Fruit fly (Drosophila melanogaster) whole organism, embryonic: ENCODE data around the gene AstA-R1.

Experiments
- Abd-B ChIP-seq: fragments of 200-800 bp; sonication (Bioruptor generic); optimal IDR thresholded peaks from 2 replicates; lab custom pipeline; 2018; ENCODE audit warnings: missing biosample characterization, mild to moderate bottlenecking, missing genetic modification characterization, moderate library complexity
- Antp ChIP-seq: fragments of 200-800 bp; sonication (Bioruptor generic); optimal IDR thresholded peaks from 3 replicates; lab custom pipeline; 2016; ENCODE audit warnings: missing biosample characterization, missing genetic modification characterization
- CG11695 ChIP-seq: fragments of 200-800 bp; sonication (Bioruptor generic); IDR thresholded peaks from 3 replicates; pipeline ENCODE4 v1.3.6; 2022; ENCODE audit warnings: missing biosample characterization, missing genetic modification characterization
- CG12104 ChIP-seq: fragments of 200-800 bp; sonication (Bioruptor generic); optimal IDR thresholded peaks from 3 replicates; lab custom pipeline; 2016; ENCODE audit warnings: missing biosample characterization, missing genetic modification characterization
- CG12391 ChIP-seq: fragments of 200-800 bp; sonication (Bioruptor generic); optimal IDR thresholded peaks from 3 replicates; lab custom pipeline; 2018; ENCODE audit warnings: missing biosample characterization, mild to moderate bottlenecking, missing genetic modification characterization, moderate library complexity
- CG14441 ChIP-seq: fragments of 200-800 bp; sonication (Bioruptor generic); IDR thresholded peaks from 2 replicates; pipeline ENCODE4 v1.3.6; 2022; ENCODE audit warnings: missing biosample characterization, missing genetic modification characterization
- CG14710 ChIP-seq: fragments of 200-800 bp; sonication (Bioruptor generic); optimal IDR thresholded peaks from 3 replicates; lab custom pipeline; 2019; ENCODE audit warnings: missing biosample characterization, mild to moderate bottlenecking, missing genetic modification characterization, moderate library complexity
- CG16813 ChIP-seq: fragments of 200-800 bp; sonication (Bioruptor generic); IDR thresholded peaks from 3 replicates; pipeline ENCODE4 v1.3.6; 2022; ENCODE audit warnings: missing biosample characterization, missing genetic modification characterization; ENCODE audit not compliant: partially characterized antibody
- CG16815 ChIP-seq: fragments of 200-800 bp; sonication (Bioruptor generic); optimal IDR thresholded peaks from 3 replicates; lab custom pipeline; 2017; ENCODE audit warnings: missing biosample characterization, mild to moderate bottlenecking, missing genetic modification characterization
- CG16863 ChIP-seq: fragments of 200-800 bp; sonication (Bioruptor generic); optimal IDR thresholded peaks from 3 replicates; lab custom pipeline; 2016; ENCODE audit warnings: missing biosample characterization, missing genetic modification characterization
- CG18599 ChIP-seq: fragments of 200-800 bp; sonication (Bioruptor generic); optimal IDR thresholded peaks from 3 replicates; lab custom pipeline; 2017; ENCODE audit warnings: missing biosample characterization, missing genetic modification characterization, mild to moderate bottlenecking, moderate library complexity, missing genetic modification reagents
- CG2875 ChIP-seq: fragments of 200-800 bp; sonication (Bioruptor generic); optimal IDR thresholded peaks from 2 replicates; lab custom pipeline; 2017; ENCODE audit warnings: missing biosample characterization, mild to moderate bottlenecking, missing genetic modification characterization, missing genetic modification reagents
- CG30403 ChIP-seq: fragments of 200-800 bp; sonication (Bioruptor generic); optimal IDR thresholded peaks from 3 replicates; lab custom pipeline; 2016; ENCODE audit warnings: missing biosample characterization, missing genetic modification characterization
- CG31388 ChIP-seq: fragments of 200-800 bp; sonication (Bioruptor generic); optimal IDR thresholded peaks from 2 replicates; lab custom pipeline; 2016; ENCODE audit warnings: missing biosample characterization, missing genetic modification characterization
- CG4730 ChIP-seq: fragments of 200-800 bp; sonication (Bioruptor generic); IDR thresholded peaks from 2 replicates; pipeline ENCODE4 v1.3.6; 2022; ENCODE audit warnings: missing biosample characterization, missing genetic modification characterization
- CG8388 ChIP-seq: fragments of 200-800 bp; sonication (Bioruptor generic); optimal IDR thresholded peaks from 2 replicates; lab custom pipeline; 2019; ENCODE audit warnings: missing biosample characterization, mild to moderate bottlenecking, missing genetic modification characterization, moderate library complexity
- D19B ChIP-seq: fragments of 200-800 bp; sonication (Bioruptor generic); optimal IDR thresholded peaks from 2 replicates; lab custom pipeline; 2017; ENCODE audit warnings: missing biosample characterization, mild to moderate bottlenecking, missing genetic modification characterization
- Dip3 ChIP-seq: fragments of 200-800 bp; sonication (Bioruptor generic); optimal IDR thresholded peaks from 3 replicates; lab custom pipeline; 2016; ENCODE audit warnings: missing biosample characterization, missing genetic modification characterization
- Doc3 ChIP-seq: fragments of 200-800 bp; sonication (Bioruptor generic); IDR thresholded peaks from 3 replicates; pipeline ENCODE4 v1.3.6; 2022; ENCODE audit warnings: missing biosample characterization, missing genetic modification characterization; ENCODE audit not compliant: partially characterized antibody
- Dp ChIP-seq: fragments of 200-800 bp; sonication (Bioruptor generic); optimal IDR thresholded peaks from 2 replicates; lab custom pipeline; 2018; ENCODE audit warnings: missing biosample characterization, mild to moderate bottlenecking, missing genetic modification characterization, moderate library complexity
- E2f1 ChIP-seq: fragments of 200-800 bp; sonication (Bioruptor generic); IDR thresholded peaks from 2 replicates; pipeline ENCODE4 v1.3.6; 2022; ENCODE audit warnings: missing biosample characterization, missing genetic modification characterization
- ERR ChIP-seq: fragments of 200-800 bp; sonication (Bioruptor generic); optimal IDR thresholded peaks from 2 replicates; lab custom pipeline; 2016; ENCODE audit warnings: missing biosample characterization, missing genetic modification characterization
- Ets65A ChIP-seq: fragments of 200-800 bp; sonication (Bioruptor generic); peaks from one replicate; lab custom pipeline; 2016; ENCODE audit warnings: missing biosample characterization, missing genetic modification characterization
- Fer3 ChIP-seq: fragments of 200-800 bp; sonication (Bioruptor generic); optimal IDR thresholded peaks from 2 replicates; lab custom pipeline; 2018; ENCODE audit warnings: missing biosample characterization, mild to moderate bottlenecking, missing genetic modification characterization, moderate library complexity
- HLH3B ChIP-seq: fragments of 200-800 bp; sonication (Bioruptor generic); IDR thresholded peaks from 2 replicates; pipeline ENCODE4 v1.3.6; 2022; ENCODE audit warnings: missing biosample characterization, missing genetic modification characterization
- HmgZ ChIP-seq: fragments of 200-800 bp; sonication (Bioruptor generic); optimal IDR thresholded peaks from 2 replicates; lab custom pipeline; 2018; ENCODE audit warnings: missing biosample characterization, mild to moderate bottlenecking, missing genetic modification characterization
- Hmx ChIP-seq: fragments of 200-800 bp; sonication (Bioruptor generic); optimal IDR thresholded peaks from 2 replicates; lab custom pipeline; 2016; ENCODE audit warnings: missing biosample characterization, missing genetic modification characterization
- Myb ChIP-seq: fragments of 200-800 bp; sonication (Bioruptor generic); optimal IDR thresholded peaks from 2 replicates; lab custom pipeline; 2016; ENCODE audit warnings: missing biosample characterization, missing genetic modification characterization
- NFAT ChIP-seq: fragments of 200-800 bp; sonication (Bioruptor generic); IDR thresholded peaks from 2 replicates; pipeline ENCODE4 v1.3.6; 2022; ENCODE audit warnings: missing biosample characterization, missing genetic modification characterization
- Oli ChIP-seq: fragments of 200-800 bp; sonication (Bioruptor generic); optimal IDR thresholded peaks from 2 replicates; lab custom pipeline; 2018; ENCODE audit warnings: missing biosample characterization, mild to moderate bottlenecking, missing genetic modification characterization, moderate library complexity
- Sry-β ChIP-seq: fragments of 200-800 bp; sonication (Bioruptor generic); optimal IDR thresholded peaks from 2 replicates; lab custom pipeline; 2018; ENCODE audit warnings: missing biosample characterization, mild to moderate bottlenecking, missing genetic modification characterization, moderate library complexity
- bab2 ChIP-seq: fragments of 200-800 bp; sonication (Bioruptor generic); optimal IDR thresholded peaks from 2 replicates; lab custom pipeline; 2016; ENCODE audit warnings: missing biosample characterization, missing genetic modification characterization
- chn ChIP-seq: fragments of 200-800 bp; sonication (Bioruptor generic); optimal IDR thresholded peaks from 2 replicates; lab custom pipeline; 2016; ENCODE audit warnings: missing biosample characterization, missing genetic modification characterization
- dmrt11E ChIP-seq: fragments of 200-800 bp; sonication (Bioruptor generic); optimal IDR thresholded peaks from 3 replicates; lab custom pipeline; 2018; ENCODE audit warnings: missing biosample characterization, mild to moderate bottlenecking, missing genetic modification characterization, moderate library complexity
- dysf ChIP-seq: fragments of 200-800 bp; sonication (Bioruptor generic); IDR thresholded peaks from 3 replicates; pipeline ENCODE4 v1.3.6; 2022; ENCODE audit warnings: missing biosample characterization, missing genetic modification characterization
- eve ChIP-seq, 2 experiments: fragments of >200 bp; optimal IDR thresholded peaks; 2 replicates each; lab custom pipeline; 2017; ENCODE audit warnings: missing biosample characterization in 2 of 2, missing genetic modification characterization in 2 of 2
- gem ChIP-seq: fragments of 200-800 bp; sonication (Bioruptor generic); optimal IDR thresholded peaks from 2 replicates; lab custom pipeline; 2019; ENCODE audit warnings: missing biosample characterization, mild to moderate bottlenecking, missing genetic modification characterization, moderate library complexity
- gfzf ChIP-seq: fragments of 200-800 bp; sonication (Bioruptor generic); optimal IDR thresholded peaks from 2 replicates; lab custom pipeline; 2016; ENCODE audit warnings: missing biosample characterization, mild to moderate bottlenecking, missing genetic modification characterization, moderate library complexity
- grau ChIP-seq: fragments of 200-800 bp; optimal IDR thresholded peaks from 3 replicates; lab custom pipeline; 2019; ENCODE audit warnings: missing biosample characterization, mild to moderate bottlenecking, missing genetic modification characterization, moderate library complexity
- ham ChIP-seq: fragments of 200-800 bp; sonication (Bioruptor generic); IDR thresholded peaks from 2 replicates; pipeline ENCODE4 v1.3.6; 2022; ENCODE audit warnings: missing biosample characterization, missing genetic modification characterization
- hkb ChIP-seq, 2 experiments: fragments of 200-800 bp in 1 of 2; fragments of >200 bp in 1 of 2; sonication (Bioruptor generic) in 1 of 2; IDR thresholded peaks in 1 of 2; optimal IDR thresholded peaks in 1 of 2; 2 replicates each; pipeline versions ENCODE4 v1.3.6 to Lab custom; 2017 to 2022; ENCODE audit warnings: missing biosample characterization in 1 of 2, missing genetic modification characterization in 1 of 2
- nmo ChIP-seq: fragments of 200-800 bp; sonication (Bioruptor generic); optimal IDR thresholded peaks from 2 replicates; lab custom pipeline; 2018; ENCODE audit warnings: missing biosample characterization, mild to moderate bottlenecking, missing genetic modification characterization, moderate library complexity
- pnt ChIP-seq: fragments of 200-800 bp; sonication (Bioruptor generic); optimal IDR thresholded peaks from 3 replicates; lab custom pipeline; 2016; ENCODE audit warnings: missing biosample characterization, missing genetic modification characterization
- prd ChIP-seq, 3 experiments: fragments of >200 bp in 2 of 3; fragments of 200-800 bp in 1 of 3; sonication (Bioruptor generic) in 1 of 3; optimal IDR thresholded peaks in 2 of 3; IDR thresholded peaks in 1 of 3; 2 replicates in 2 of 3; 3 replicates in 1 of 3; pipeline versions ENCODE4 v1.3.6 to Lab custom; 2017 to 2022; ENCODE audit warnings: missing biosample characterization in 1 of 3, missing genetic modification characterization in 1 of 3
- pros ChIP-seq: fragments of 200-800 bp; sonication (Bioruptor generic); optimal IDR thresholded peaks from 3 replicates; lab custom pipeline; 2019; ENCODE audit warnings: missing biosample characterization, mild to moderate bottlenecking, missing genetic modification characterization, moderate library complexity
- seq ChIP-seq: fragments of 200-800 bp; sonication (Bioruptor generic); IDR thresholded peaks from 2 replicates; pipeline ENCODE4 v1.3.6; 2022; ENCODE audit warnings: missing biosample characterization, missing genetic modification characterization
- slbo ChIP-seq: fragments of 200-800 bp; sonication (Bioruptor generic); IDR thresholded peaks from 2 replicates; pipeline ENCODE4 v1.3.6; 2022; ENCODE audit warnings: missing biosample characterization, missing genetic modification characterization
- tna ChIP-seq: fragments of 200-800 bp; sonication (Bioruptor generic); IDR thresholded peaks from 2 replicates; pipeline ENCODE4 v1.3.6; 2022; ENCODE audit warnings: missing biosample characterization, missing genetic modification characterization; ENCODE audit not compliant: partially characterized antibody
- toy ChIP-seq: fragments of 200-800 bp; sonication (Bioruptor generic); IDR thresholded peaks from 2 replicates; pipeline ENCODE4 v1.3.6; 2022; ENCODE audit warnings: missing biosample characterization, missing genetic modification characterization

Gene AstA-R1

dm6 chrX:3690631-3691030, 116.3 kb downstream of the AstA-R1 start (continued):
- TF ChIP-seq NFAT: no peak
- TF ChIP-seq Myb (GFP tag; lab: Kevin White, UChicago): peak; percentile 19
- peak; percentile 53 for TF ChIP-seq slbo
- TF ChIP-seq Hmx (GFP tag; lab: Kevin White, UChicago): no peak
- peak; percentile 25 for TF ChIP-seq chn
- peak; percentile 98 for TF ChIP-seq grau (tag; lab: Kevin White, UChicago)
- no peak for TF ChIP-seq tna (GFP tag; lab: Robert Waterston, UW)
- peak; percentile 29; the same call in 2 of the 3 replicates for TF ChIP-seq CG11695 (GFP tag; lab: Robert Waterston, UW)
- peak; percentile 48 for TF ChIP-seq CG30403 (GFP tag; lab: Kevin White, UChicago)
- no peak for TF ChIP-seq Sry-β (GFP tag; lab: Kevin White, UChicago)
- no peak for TF ChIP-seq ERR
- peak; percentile 57 for TF ChIP-seq Antp (GFP tag; lab: Kevin White, UChicago)
- peak; percentile 20 for TF ChIP-seq HmgZ (tag; lab: Kevin White, UChicago)
- TF ChIP-seq pros (GFP tag; lab: Kevin White, UChicago): peak; percentile 98
- no peak for TF ChIP-seq CG31388 (GFP tag; lab: Kevin White, UChicago)
- peak; percentile 26; the same call in 1 of the 2 replicates for TF ChIP-seq seq
- TF ChIP-seq CG14441: peak; percentile 36; the same call in 1 of the 2 replicates
- peak; percentile 22 for TF ChIP-seq bab2 (GFP tag; lab: Kevin White, UChicago)
- TF ChIP-seq CG16813: 0 out of 3 replicates have a peak, but pooled peaks have one; percentile 13
- TF ChIP-seq E2f1 (GFP tag; lab: Robert Waterston, UW): 0 out of 2 replicates have a peak, but pooled peaks have one; percentile 32
- peak; percentile 53 for TF ChIP-seq dmrt11E (tag; lab: Kevin White, UChicago)
- TF ChIP-seq Dp (GFP tag; lab: Kevin White, UChicago): no peak
- TF ChIP-seq Abd-B (GFP tag; lab: Kevin White, UChicago): peak; percentile 2
- peak; percentile 43 for TF ChIP-seq CG14710 (tag; lab: Kevin White, UChicago)
- peak; percentile 26; the same call in 1 of the 2 replicates for TF ChIP-seq CG4730 (GFP tag; lab: Robert Waterston, UW)
- peak; percentile 42 for TF ChIP-seq CG16815 (GFP tag; lab: Kevin White, UChicago)
- TF ChIP-seq hkb (optimal IDR thresholded peaks at IDR 0.05; lab: Kevin White, UChicago): no peak
- TF ChIP-seq hkb (GFP tag; IDR thresholded peaks at IDR 0.05; lab: Robert Waterston, UW): 0 out of 2 replicates have a peak, but pooled peaks have one; percentile 43
- TF ChIP-seq CG18599 (GFP tag; lab: Kevin White, UChicago): peak; percentile 68
- TF ChIP-seq gem (tag; lab: Kevin White, UChicago): peak; percentile 66
- no peak for TF ChIP-seq gfzf (GFP tag; lab: Kevin White, UChicago)
- no peak for TF ChIP-seq Doc3 (GFP tag; lab: Robert Waterston, UW)
- peak; percentile 30 for TF ChIP-seq D19B (GFP tag; lab: Kevin White, UChicago)
- no peak for TF ChIP-seq ham (GFP tag; lab: Robert Waterston, UW)
- no peak for TF ChIP-seq prd (optimal IDR thresholded peaks at IDR 0.05; lab: Kevin White, UChicago)
- peak; percentile 62; the same call in 2 of the 3 replicates for TF ChIP-seq prd (GFP tag; IDR thresholded peaks at IDR 0.05; lab: Robert Waterston, UW)
- peak; percentile 47 for TF ChIP-seq CG12391 (tag; lab: Kevin White, UChicago)
- TF ChIP-seq dysf (GFP tag; lab: Robert Waterston, UW): peak; percentile 69
- peak in 1 of 2 experiments; percentile 82 for TF ChIP-seq eve (GFP tag; optimal IDR thresholded peaks at IDR 0.05; lab: Kevin White, UChicago)
- peak; percentile 43 for TF ChIP-seq Ets65A (GFP tag; lab: Kevin White, UChicago)
- TF ChIP-seq nmo (GFP tag; lab: Kevin White, UChicago): peak; percentile 50
- TF ChIP-seq HLH3B (GFP tag; lab: Robert Waterston, UW): peak; percentile 55
- peak; percentile 7 for TF ChIP-seq CG12104
- TF ChIP-seq Dip3: peak; percentile 30
- TF ChIP-seq CG2875: peak; percentile 32
- peak; percentile 24 for TF ChIP-seq Fer3 (tag; lab: Kevin White, UChicago)
- peak; percentile 36 for TF ChIP-seq pnt (GFP tag; lab: Kevin White, UChicago)
- TF ChIP-seq CG16863 (GFP tag; lab: Kevin White, UChicago): peak; percentile 30
- no peak for TF ChIP-seq toy (GFP tag; lab: Robert Waterston, UW)
- peak; percentile 43 for TF ChIP-seq CG8388 (GFP tag; lab: Kevin White, UChicago)
- TF ChIP-seq Oli (tag; lab: Kevin White, UChicago): peak; percentile 52
